Worm (Caenorhabditis elegans) whole organism, L3 larva: ENCODE data around the gene F08D12.15.

Experiments used
- R02D3.7 ChIP-seq: fragments of 150-350 bp; optimal IDR thresholded peaks from 2 replicates; lab custom pipeline; 2014; ENCODE audit warnings: missing biosample characterization, missing genetic modification characterization
- ZK546.5 ChIP-seq: sonication (generic microtip); optimal IDR thresholded peaks from 2 replicates; lab custom pipeline; 2017; ENCODE audit warnings: missing biosample characterization, missing genetic modification characterization
- aly-2 ChIP-seq: fragments of 150-350 bp; optimal IDR thresholded peaks from 2 replicates; lab custom pipeline; 2014; ENCODE audit warnings: missing biosample characterization, missing genetic modification characterization
- ama-1 ChIP-seq: fragments of 150-350 bp; optimal IDR thresholded peaks from 2 replicates; lab custom pipeline; 2018
- ceh-16 ChIP-seq: sonication (generic microtip); optimal IDR thresholded peaks from 2 replicates; lab custom pipeline; 2017; ENCODE audit warnings: missing biosample characterization, missing genetic modification characterization
- ceh-28 ChIP-seq: fragments of 150-350 bp; optimal IDR thresholded peaks from 2 replicates; lab custom pipeline; 2014; ENCODE audit warnings: missing biosample characterization, missing genetic modification reagents, missing genetic modification characterization
- ceh-82 ChIP-seq: fragments of 150-350 bp; optimal IDR thresholded peaks from 2 replicates; lab custom pipeline; 2014; ENCODE audit warnings: missing biosample characterization, missing genetic modification characterization
- ceh-9 ChIP-seq: sonication (generic microtip); optimal IDR thresholded peaks from 2 replicates; lab custom pipeline; 2018; ENCODE audit warnings: missing biosample characterization, missing genetic modification characterization
- daf-12 ChIP-seq: fragments of 150-350 bp; optimal IDR thresholded peaks from 2 replicates; lab custom pipeline; 2014; ENCODE audit warnings: missing biosample characterization, missing genetic modification reagents, missing genetic modification characterization
- egl-27 ChIP-seq: sonication (generic microtip); optimal IDR thresholded peaks from 4 replicates; lab custom pipeline; 2017; ENCODE audit warnings: missing biosample characterization, missing genetic modification reagents, missing genetic modification characterization
- egl-5 ChIP-seq: fragments of 150-350 bp; optimal IDR thresholded peaks from 2 replicates; lab custom pipeline; 2017; ENCODE audit warnings: missing biosample characterization, missing genetic modification reagents, missing genetic modification characterization, inconsistent platforms
- elt-1 ChIP-seq: fragments of 150-350 bp; optimal IDR thresholded peaks from 2 replicates; lab custom pipeline; 2014; ENCODE audit warnings: missing biosample characterization, missing genetic modification characterization
- elt-2 ChIP-seq: sonication (generic microtip); optimal IDR thresholded peaks from 2 replicates; lab custom pipeline; 2016; ENCODE audit warnings: missing genetic modification reagents, mild to moderate bottlenecking, missing genetic modification characterization, missing compliant biosample characterization
- elt-3 ChIP-seq, 3 experiments: fragments of 150-350 bp in 1 of 3; sonication (generic microtip) in 2 of 3; optimal IDR thresholded peaks; 2 replicates in 2 of 3; 4 replicates in 1 of 3; lab custom pipeline; 2014 to 2017; ENCODE audit warnings: missing biosample characterization in 3 of 3, missing genetic modification characterization in 3 of 3
- eor-1 ChIP-seq, 2 experiments: fragments of 150-350 bp; optimal IDR thresholded peaks; 2 replicates each; lab custom pipeline; 2014 to 2018; ENCODE audit warnings: missing biosample characterization in 2 of 2, missing genetic modification characterization in 2 of 2
- fkh-10 ChIP-seq: sonication (generic microtip); optimal IDR thresholded peaks from 2 replicates; lab custom pipeline; 2017; ENCODE audit warnings: missing biosample characterization, missing genetic modification reagents, missing genetic modification characterization
- jun-1 ChIP-seq: fragments of 150-350 bp; optimal IDR thresholded peaks from 2 replicates; lab custom pipeline; 2014; ENCODE audit warnings: missing biosample characterization, missing genetic modification reagents, missing genetic modification characterization
- lin-15B ChIP-seq: fragments of 150-350 bp; optimal IDR thresholded peaks from 2 replicates; lab custom pipeline; 2014; ENCODE audit warnings: missing biosample characterization, missing genetic modification characterization
- lin-39 ChIP-seq: fragments of 150-350 bp; optimal IDR thresholded peaks from 2 replicates; lab custom pipeline; 2018; ENCODE audit warnings: missing biosample characterization, missing genetic modification reagents, missing genetic modification characterization
- lsy-12 ChIP-seq: sonication (generic microtip); optimal IDR thresholded peaks from 2 replicates; lab custom pipeline; 2016; ENCODE audit warnings: mild to moderate bottlenecking, missing genetic modification characterization, missing compliant biosample characterization
- mdl-1 ChIP-seq: fragments of 150-350 bp; optimal IDR thresholded peaks from 2 replicates; lab custom pipeline; 2014; ENCODE audit warnings: missing biosample characterization, missing genetic modification characterization
- mml-1 ChIP-seq: fragments of 150-350 bp; sonication (generic microtip); optimal IDR thresholded peaks from 3 replicates; lab custom pipeline; 2014; ENCODE audit warnings: missing biosample characterization, missing genetic modification characterization
- nfya-1 ChIP-seq: sonication (generic microtip); optimal IDR thresholded peaks from 2 replicates; lab custom pipeline; 2017; ENCODE audit warnings: missing genetic modification characterization, mild to moderate bottlenecking, missing compliant biosample characterization, antibody characterized with exemption, moderate library complexity; ENCODE audit not compliant: insufficient read depth
- nhr-11 ChIP-seq: fragments of 150-350 bp; optimal IDR thresholded peaks from 2 replicates; lab custom pipeline; 2014; ENCODE audit warnings: missing biosample characterization, missing genetic modification characterization
- nhr-12 ChIP-seq: fragments of 150-350 bp; optimal IDR thresholded peaks from 2 replicates; lab custom pipeline; 2014; ENCODE audit warnings: missing biosample characterization, missing genetic modification characterization
- nhr-23 ChIP-seq: fragments of 150-350 bp; optimal IDR thresholded peaks from 2 replicates; lab custom pipeline; 2014; ENCODE audit warnings: missing biosample characterization, missing genetic modification reagents, missing genetic modification characterization
- nhr-237 ChIP-seq: fragments of 150-350 bp; optimal IDR thresholded peaks from 2 replicates; lab custom pipeline; 2014; ENCODE audit warnings: missing biosample characterization, missing genetic modification characterization
- nhr-25 ChIP-seq: sonication (generic microtip); optimal IDR thresholded peaks from 2 replicates; lab custom pipeline; 2017; ENCODE audit warnings: missing biosample characterization, missing genetic modification characterization
- nhr-28 ChIP-seq: fragments of 150-350 bp; optimal IDR thresholded peaks from 2 replicates; lab custom pipeline; 2014; ENCODE audit warnings: missing biosample characterization, missing genetic modification characterization
- nhr-43 ChIP-seq: sonication (generic microtip); optimal IDR thresholded peaks from 2 replicates; lab custom pipeline; 2016; ENCODE audit warnings: mild to moderate bottlenecking, missing genetic modification characterization, missing compliant biosample characterization; ENCODE audit not compliant: poor library complexity, severe bottlenecking
- nhr-67 ChIP-seq: fragments of 150-350 bp; optimal IDR thresholded peaks from 2 replicates; lab custom pipeline; 2014; ENCODE audit warnings: missing biosample characterization, missing genetic modification characterization
- nhr-76 ChIP-seq: fragments of 150-350 bp; sonication (generic microtip); optimal IDR thresholded peaks from 5 replicates; lab custom pipeline; 2014; ENCODE audit warnings: missing biosample characterization, missing genetic modification characterization
- nhr-77 ChIP-seq: fragments of 150-350 bp; optimal IDR thresholded peaks from 2 replicates; lab custom pipeline; 2014; ENCODE audit warnings: missing biosample characterization, missing genetic modification characterization
- pha-4 ChIP-seq: fragments of 150-350 bp; optimal IDR thresholded peaks from 2 replicates; lab custom pipeline; 2014; ENCODE audit warnings: missing biosample characterization, missing genetic modification reagents, missing genetic modification characterization
- pqm-1 ChIP-seq: fragments of 150-350 bp; optimal IDR thresholded peaks from 2 replicates; lab custom pipeline; 2017; ENCODE audit warnings: missing biosample characterization, missing genetic modification characterization, inconsistent platforms
- sea-2 ChIP-seq: fragments of 150-350 bp; sonication (generic microtip); optimal IDR thresholded peaks from 4 replicates; lab custom pipeline; 2014; ENCODE audit warnings: missing biosample characterization, missing genetic modification reagents, missing genetic modification characterization
- skn-1 ChIP-seq: fragments of 150-350 bp; optimal IDR thresholded peaks from 2 replicates; lab custom pipeline; 2014; ENCODE audit warnings: missing biosample characterization, missing genetic modification characterization
- snpc-4 ChIP-seq: fragments of 150-350 bp; optimal IDR thresholded peaks from 2 replicates; lab custom pipeline; 2014; ENCODE audit warnings: missing biosample characterization, missing genetic modification characterization
- tbx-2 ChIP-seq: sonication (generic microtip); optimal IDR thresholded peaks from 2 replicates; lab custom pipeline; 2016; ENCODE audit warnings: mild to moderate bottlenecking, missing genetic modification characterization, missing compliant biosample characterization
- unc-39 ChIP-seq: sonication (generic microtip); optimal IDR thresholded peaks from 4 replicates; lab custom pipeline; 2017; ENCODE audit warnings: missing biosample characterization, missing genetic modification characterization
- unc-62 ChIP-seq: fragments of 150-350 bp; sonication (generic microtip); optimal IDR thresholded peaks from 4 replicates; lab custom pipeline; 2014; ENCODE audit warnings: missing biosample characterization, missing genetic modification reagents, missing genetic modification characterization
- zag-1 ChIP-seq: fragments of 150-350 bp; optimal IDR thresholded peaks from 2 replicates; lab custom pipeline; 2014; ENCODE audit warnings: missing biosample characterization, missing genetic modification characterization
- ztf-11 ChIP-seq: fragments of 150-350 bp; optimal IDR thresholded peaks from 2 replicates; lab custom pipeline; 2014; ENCODE audit warnings: missing biosample characterization, missing genetic modification characterization
- ztf-4 ChIP-seq: fragments of 150-350 bp; optimal IDR thresholded peaks from 2 replicates; lab custom pipeline; 2014; ENCODE audit warnings: missing biosample characterization, missing genetic modification characterization

The F08D12.15 gene

ce11 chrII:2749595-2750048 is 16.8 kb upstream of the F08D12.15 start, which contains the start of gene F29A7.4:
F29A7.4 (plus strand) TSS chrII:2749998.
- TF ChIP-seq pqm-1 (tag; lab: Kevin White, UChicago) (peak; percentile 58), elt-2 (tag; lab: Kevin White, UChicago) (peak; percentile 64), lsy-12 (no peak)

ce11 chrII:2751278-2751677 is 15.2 kb upstream of the F08D12.15 start:
- TF ChIP-seq ceh-16 (tag; lab: Kevin White, UChicago), result no peak
- peak; percentile 14 for TF ChIP-seq elt-2 (tag; lab: Kevin White, UChicago)

ce11 chrII:2752536-2752935 is 13.9 kb upstream of the F08D12.15 start, which contains the start of gene F29A7.6:
F29A7.6 (minus strand) TSS chrII:2752611.
- TF ChIP-seq unc-39 (tag; lab: Kevin White, UChicago), result no peak
- TF ChIP-seq lin-39 (tag; lab: Kevin White, UChicago), result peak; percentile 38
- TF ChIP-seq skn-1 (tag; lab: Kevin White, UChicago), result no peak
- no peak for TF ChIP-seq nhr-25
- no peak for TF ChIP-seq nhr-11
- no peak for TF ChIP-seq ztf-11 (tag; lab: Kevin White, UChicago)
- no peak for TF ChIP-seq mdl-1 (tag; lab: Kevin White, UChicago)
- no peak for TF ChIP-seq pha-4 (tag; lab: Kevin White, UChicago)
- TF ChIP-seq aly-2 (tag; lab: Kevin White, UChicago), result no peak
- no peak for TF ChIP-seq elt-1 (tag; lab: Kevin White, UChicago)
- peak; percentile 12 for TF ChIP-seq R02D3.7
- TF ChIP-seq nhr-76 (tag; lab: Kevin White, UChicago), result no peak
- no peak for TF ChIP-seq nhr-12
- TF ChIP-seq lsy-12, result no peak
- no peak for TF ChIP-seq tbx-2
- TF ChIP-seq nfya-1 (tag; lab: Kevin White, UChicago), result no peak
- no peak for TF ChIP-seq sea-2 (GFP tag; lab: Kevin White, UChicago)
- TF ChIP-seq daf-12 (tag; lab: Kevin White, UChicago), result no peak
- TF ChIP-seq nhr-23 (tag; lab: Kevin White, UChicago), result peak; percentile 30
- TF ChIP-seq ceh-82 (tag; lab: Kevin White, UChicago), result no peak
- no peak for TF ChIP-seq elt-3 (tag; optimal IDR thresholded peaks at IDR 0.05; lab: Kevin White, UChicago)
- TF ChIP-seq unc-62 (GFP tag; lab: Kevin White, UChicago), result no peak
- no peak for TF ChIP-seq nhr-77 (tag; lab: Kevin White, UChicago)
- TF ChIP-seq nhr-43 (tag; lab: Kevin White, UChicago), result peak; percentile 47
- TF ChIP-seq elt-2 (tag; lab: Kevin White, UChicago), result peak; percentile 25
- TF ChIP-seq mml-1 (tag; lab: Kevin White, UChicago), result no peak
- no peak for TF ChIP-seq nhr-28 (tag; lab: Kevin White, UChicago)
- no peak for TF ChIP-seq egl-5 (tag; lab: Kevin White, UChicago)
- peak; percentile 79 for TF ChIP-seq lin-15B (tag; lab: Kevin White, UChicago)
- TF ChIP-seq nhr-67 (tag; lab: Kevin White, UChicago), result no peak
- no peak for TF ChIP-seq ztf-4 (tag; lab: Kevin White, UChicago)
- no peak for TF ChIP-seq zag-1 (tag; lab: Kevin White, UChicago)
- no peak for TF ChIP-seq ceh-28
- no peak for TF ChIP-seq fkh-10
- TF ChIP-seq nhr-237 (tag; lab: Kevin White, UChicago), result no peak
- no peak for TF ChIP-seq eor-1 (tag; optimal IDR thresholded peaks at IDR 0.05; lab: Kevin White, UChicago)
- TF ChIP-seq ceh-9 (tag; lab: Kevin White, UChicago), result no peak
- peak; percentile 12 for TF ChIP-seq pqm-1 (tag; lab: Kevin White, UChicago)
- no peak for TF ChIP-seq egl-27
- no peak for TF ChIP-seq ZK546.5 (tag; lab: Kevin White, UChicago)
- no peak for TF ChIP-seq jun-1 (tag; lab: Kevin White, UChicago)
- no peak for TF ChIP-seq ama-1
- TF ChIP-seq snpc-4 (tag; lab: Kevin White, UChicago), result peak; percentile 71
